Fruit fly (Drosophila melanogaster): ENCODE data around the gene GstD1.
A peak's percentile ranks its signal among the peaks of the same experiment; 100 is the strongest.

The GstD1 gene

dm6 chr3R:12384274-12384673 is 15.2 kb upstream of the GstD1 start:
- TF ChIP-seq noc (tag; optimal IDR thresholded peaks at IDR 0.05) = no peak

DNA sequence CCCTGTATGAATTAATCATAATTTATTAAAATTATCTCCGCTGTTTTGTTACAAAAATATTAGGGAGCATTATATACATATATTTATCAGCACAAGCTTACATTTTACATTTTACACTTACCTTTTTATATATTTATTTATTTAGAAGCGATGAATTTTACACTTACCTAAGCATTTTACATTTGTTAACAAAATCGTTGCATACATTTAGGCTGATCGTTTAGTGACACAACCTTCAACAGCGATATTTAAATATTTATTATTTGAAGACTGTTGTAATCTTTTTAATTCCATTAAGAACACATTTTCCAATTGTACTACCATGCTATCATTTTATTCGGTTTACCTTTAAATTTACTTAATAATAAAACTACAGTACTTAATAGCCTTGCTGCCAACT is 14.7 kb upstream of the GstD1 start:
- TF ChIP-seq noc (tag; optimal IDR thresholded peaks at IDR 0.05) = no peak

- TF ChIP-seq noc (tag; optimal IDR thresholded peaks at IDR 0.05) = no peak
These were observed 14.0 kb upstream of the GstD1 start, which contains the start of gene GstD11 for dm6 chr3R:12383036-12383435. Gene GstD11, plus strand, starts transcription at chr3R:12383336.

DNA sequence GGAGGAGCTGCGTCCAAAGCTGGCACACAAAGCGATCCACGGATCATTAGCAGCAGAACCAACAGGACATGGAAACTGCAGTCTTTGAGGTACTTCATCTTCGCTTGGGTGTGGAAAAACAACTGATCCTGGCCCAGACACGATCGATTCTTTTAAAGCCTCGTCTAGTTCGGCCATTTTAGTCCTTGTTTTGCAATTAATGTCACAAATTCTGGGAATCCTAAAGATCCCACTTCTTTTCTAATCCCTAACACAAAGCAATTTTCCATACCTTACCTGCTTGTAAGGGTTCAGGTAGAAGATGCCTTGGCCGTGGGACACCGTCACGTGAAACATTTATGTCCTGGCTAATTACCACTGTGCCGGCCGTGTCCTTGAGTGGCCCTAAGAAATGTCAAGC is 13.5 kb upstream of the GstD1 start, which contains the start of gene CG10035:
CG10035 (minus strand) TSS at position 129 of the 400 bp plus-strand sequence.
- TF ChIP-seq noc (tag; optimal IDR thresholded peaks at IDR 0.05) = no peak

DNA sequence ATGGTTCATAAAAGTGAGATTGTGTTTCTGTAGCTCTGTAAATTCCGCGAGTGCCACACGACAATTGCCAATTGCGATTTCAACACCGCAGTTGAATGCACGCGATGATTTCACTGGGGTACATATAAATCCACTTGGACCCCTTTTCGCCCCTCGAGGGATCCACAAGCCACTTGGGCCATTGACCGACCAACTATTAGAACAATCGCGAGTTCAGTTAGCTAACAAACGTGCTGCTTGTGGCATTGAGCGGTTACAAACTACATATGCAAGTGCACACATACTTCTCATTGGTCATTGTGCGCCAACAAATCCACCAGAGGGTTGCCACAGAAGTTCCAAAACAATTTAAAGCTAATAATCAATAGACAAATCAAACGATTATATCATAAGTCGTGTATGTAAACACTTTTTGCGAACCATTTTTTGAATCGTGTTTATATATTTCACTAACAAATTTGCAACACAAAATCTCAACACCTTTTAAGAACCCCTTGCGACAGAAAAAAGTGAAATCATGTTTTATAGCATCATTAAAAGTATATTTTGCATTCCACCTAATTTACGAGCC is 12.1 kb upstream of the GstD1 start:
- TF ChIP-seq noc (tag; optimal IDR thresholded peaks at IDR 0.05) = no peak

DNA sequence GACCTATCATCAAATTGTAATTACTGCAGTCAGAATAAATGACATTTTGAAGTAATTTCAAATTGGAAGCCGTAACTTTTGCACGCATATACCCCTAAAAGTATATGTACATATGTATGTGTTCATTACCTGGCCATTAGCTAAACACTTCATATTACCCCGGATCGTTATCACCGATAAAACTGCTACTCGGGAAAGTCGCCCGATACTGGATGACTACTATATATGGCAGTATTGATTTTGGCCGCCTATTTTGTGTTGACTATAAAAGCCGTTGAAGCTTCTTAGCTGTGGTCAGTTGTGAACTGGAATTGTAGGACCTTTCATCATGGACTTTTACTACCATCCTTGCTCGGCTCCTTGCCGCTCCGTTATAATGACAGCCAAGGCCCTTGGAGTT is 10.6 kb upstream of the GstD1 start, which contains the start of gene GstD8:
GstD8 (plus strand) TSS at position 301 of the 400 bp plus-strand sequence.
- TF ChIP-seq noc (tag; optimal IDR thresholded peaks at IDR 0.05) = no peak

DNA sequence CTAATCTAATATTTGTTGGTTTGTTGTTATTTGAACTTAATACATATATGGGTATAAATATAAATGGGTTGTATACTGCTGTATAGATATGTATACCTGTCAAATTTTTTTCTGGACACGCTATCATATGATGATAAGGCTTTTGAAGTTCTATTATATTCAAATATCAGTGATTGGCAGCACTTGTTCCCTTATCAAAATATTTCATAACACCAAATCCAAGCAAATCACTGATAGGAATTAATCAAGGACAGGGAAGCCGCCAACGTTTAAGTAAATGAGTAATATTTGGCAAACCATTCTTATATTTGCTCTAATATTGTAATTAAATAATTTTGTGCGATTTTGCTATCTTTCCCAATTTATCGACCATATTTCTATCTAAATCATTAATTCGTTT is 10.2 kb upstream of the GstD1 start:
- TF ChIP-seq noc (tag; optimal IDR thresholded peaks at IDR 0.05) = no peak

DNA sequence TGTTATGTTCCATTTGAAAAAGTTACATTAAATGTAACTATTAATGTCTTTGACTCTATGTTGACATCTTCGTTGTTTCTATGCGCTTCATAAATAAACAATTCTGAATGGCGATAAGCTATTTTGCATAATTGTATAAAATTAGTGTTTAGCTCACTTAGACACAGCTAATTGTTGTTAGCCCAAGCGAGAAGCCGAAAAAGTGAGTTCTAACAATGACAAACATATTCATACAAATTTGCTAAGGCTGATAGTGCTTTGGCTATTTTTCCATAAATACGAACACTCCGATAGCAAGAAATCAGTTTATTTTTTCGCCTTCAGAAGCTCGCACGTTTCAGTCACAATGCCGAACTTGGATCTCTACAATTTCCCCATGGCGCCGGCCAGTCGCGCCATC is 9.1 kb upstream of the GstD1 start, which contains the start of gene GstD7:
GstD7 (plus strand) TSS at position 301 of the 400 bp plus-strand sequence.
- TF ChIP-seq noc (tag; optimal IDR thresholded peaks at IDR 0.05) = no peak

DNA sequence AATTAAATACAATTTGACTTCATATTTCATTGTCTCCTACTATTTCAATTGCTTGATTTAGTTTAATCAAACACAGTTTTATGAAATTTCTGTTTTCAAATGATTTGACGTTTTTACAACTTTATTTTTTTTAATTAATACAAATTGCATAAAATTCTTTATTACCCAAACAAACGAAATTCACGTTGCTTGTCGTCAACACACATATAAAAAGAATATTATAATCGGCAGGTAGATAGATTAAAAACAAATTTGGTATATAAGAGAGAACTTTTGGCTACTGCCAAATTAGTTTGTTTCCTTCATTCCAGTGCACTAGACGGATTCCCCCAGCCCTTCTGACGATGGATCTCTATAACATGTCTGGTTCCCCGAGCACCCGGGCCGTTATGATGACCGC is 7.8 kb upstream of the GstD1 start, which contains the start of gene GstD6:
GstD6 (plus strand) TSS at position 301 of the 400 bp plus-strand sequence.
- TF ChIP-seq noc (tag; optimal IDR thresholded peaks at IDR 0.05) = no peak

DNA sequence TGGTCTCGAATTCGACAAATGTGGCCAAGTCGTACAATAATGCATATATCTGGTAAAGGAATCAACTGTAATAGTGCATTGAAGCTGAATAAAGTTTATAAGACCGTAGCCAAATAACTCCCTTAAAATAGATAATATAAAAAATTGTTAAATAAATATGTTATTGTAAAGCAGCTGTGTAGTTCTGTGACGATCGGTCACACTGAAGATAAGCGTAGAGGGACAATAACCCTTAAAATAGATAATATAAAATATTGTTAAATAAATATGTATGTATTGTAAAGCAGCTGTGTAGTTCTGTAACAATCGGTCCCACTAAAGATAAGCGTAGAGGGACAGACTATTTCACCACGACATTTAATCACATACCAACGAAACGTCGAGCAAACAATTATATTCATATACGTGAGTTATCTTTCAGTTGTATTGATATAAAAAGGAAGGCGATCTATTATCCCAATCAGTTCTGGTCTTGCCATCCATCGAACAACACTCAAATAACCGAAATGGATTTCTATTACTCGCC is 6.3 kb upstream of the GstD1 start, which contains the start of gene GstD5:
GstD5 (plus strand) TSS at position 476 of the 526 bp plus-strand sequence.
- TF ChIP-seq noc (tag; optimal IDR thresholded peaks at IDR 0.05) = no peak

DNA sequence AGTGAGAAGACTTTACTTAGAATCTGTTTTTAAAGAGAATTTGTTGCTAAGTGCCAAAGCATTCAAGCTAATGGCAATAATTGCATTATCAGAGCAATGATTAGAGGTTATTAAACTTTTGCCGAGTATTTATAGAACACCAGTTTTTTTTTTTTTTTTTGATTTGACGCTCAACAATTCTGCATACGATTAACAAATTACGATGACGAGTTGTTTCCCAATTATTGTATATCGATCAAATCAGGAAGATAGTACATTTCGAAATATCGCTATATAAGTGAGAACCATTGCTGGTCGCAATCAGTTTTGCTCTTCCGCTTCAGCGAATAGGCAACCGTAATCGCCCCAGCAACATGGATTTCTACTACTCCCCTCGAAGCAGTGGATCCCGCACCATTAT is 4.7 kb upstream of the GstD1 start, which contains the start of gene GstD4:
GstD4 (plus strand) TSS at position 301 of the 400 bp plus-strand sequence.
- TF ChIP-seq noc (tag; optimal IDR thresholded peaks at IDR 0.05) = no peak

DNA sequence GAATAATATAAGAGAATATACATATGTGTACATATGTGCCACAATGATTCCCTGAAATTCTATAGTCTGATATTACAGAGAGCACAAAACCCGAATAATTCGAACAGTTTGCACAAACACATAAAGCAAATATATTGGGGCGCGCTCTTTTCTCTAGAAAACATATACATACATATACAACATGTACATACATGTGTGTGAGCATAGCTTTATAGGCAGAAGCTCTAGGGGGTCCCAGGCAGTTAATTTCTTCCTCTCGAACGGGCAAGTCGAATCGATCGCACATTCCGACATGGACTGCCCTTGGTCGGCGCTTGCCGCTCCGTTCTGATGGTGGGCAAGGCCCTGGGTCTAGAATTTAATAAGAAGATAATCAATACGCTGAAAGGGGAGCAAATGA is 3.7 kb upstream of the GstD1 start, which contains the start of gene GstD3:
GstD3 (plus strand) TSS at position 269 of the 400 bp plus-strand sequence.
- no peak for TF ChIP-seq noc (tag; optimal IDR thresholded peaks at IDR 0.05)

- no peak for TF ChIP-seq noc (tag; optimal IDR thresholded peaks at IDR 0.05)
These were observed 2.6 kb upstream of the GstD1 start, which contains the start of gene GstD2 for dm6 chr3R:12371671-12372070. Gene GstD2, plus strand, starts transcription at chr3R:12371971.

- TF ChIP-seq noc (tag; optimal IDR thresholded peaks at IDR 0.05) = peak; percentile 42
These were observed 1.6 kb upstream of the GstD1 start for dm6 chr3R:12370643-12370995.

DNA sequence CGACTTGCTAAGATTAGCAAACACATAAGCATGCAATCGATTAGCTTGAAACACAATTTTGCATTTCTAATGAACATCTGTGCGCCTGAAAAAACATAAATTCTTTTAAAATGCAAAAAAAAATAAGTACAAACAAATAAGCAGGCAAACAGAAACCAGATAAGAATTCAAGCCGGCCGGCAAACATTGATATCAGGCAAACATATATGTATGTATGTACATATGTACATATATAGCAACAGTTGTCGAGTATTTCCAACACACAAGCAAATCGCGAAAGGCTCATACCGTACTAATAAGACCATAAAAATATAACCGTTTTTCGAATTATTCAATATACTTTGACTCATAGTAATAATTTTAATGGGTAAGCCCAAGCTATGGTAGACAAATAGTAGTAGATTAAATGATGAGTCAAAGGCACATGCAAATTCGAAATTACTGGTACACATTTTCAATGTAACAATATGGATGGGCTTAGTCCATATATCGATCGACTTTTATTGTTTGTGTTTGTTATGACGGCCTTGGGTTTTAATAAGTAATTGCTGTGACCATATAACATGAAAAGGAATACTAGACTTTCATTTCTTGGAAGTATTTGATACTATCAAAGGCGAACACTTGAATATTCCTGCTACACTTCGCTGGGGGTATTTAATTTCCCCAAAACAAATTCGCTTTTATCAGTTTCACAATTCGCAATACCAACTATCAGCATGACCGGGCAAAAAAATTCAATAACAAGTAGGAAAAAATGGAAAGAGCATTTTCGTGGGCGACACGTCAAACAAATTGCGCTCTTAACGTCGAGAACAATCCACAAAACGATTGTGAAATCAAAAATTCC is 950 bp upstream of the GstD1 start:
- no peak for TF ChIP-seq noc (tag; optimal IDR thresholded peaks at IDR 0.05)

- TF ChIP-seq noc (tag; optimal IDR thresholded peaks at IDR 0.05) = no peak
These were observed 1.6 kb downstream of the GstD1 start, which contains the start of gene GstD9 for dm6 chr3R:12367464-12367863. Gene GstD9, minus strand, starts transcription at chr3R:12367564.
